Worm (Caenorhabditis elegans) whole organism, late embryonic: ENCODE results near the gene srw-6.

Experiments used
- F13H6.1 ChIP-seq: sonication (generic microtip); optimal IDR thresholded peaks from 2 replicates; lab custom pipeline; 2016; ENCODE audit warnings: missing genetic modification characterization, missing compliant biosample characterization
- Y22D7AL.16 ChIP-seq: sonication (generic microtip); optimal IDR thresholded peaks from 2 replicates; lab custom pipeline; 2016; ENCODE audit warnings: missing genetic modification characterization, missing compliant biosample characterization
- ceh-9 ChIP-seq: sonication (generic microtip); optimal IDR thresholded peaks from 2 replicates; lab custom pipeline; 2016; ENCODE audit warnings: mild to moderate bottlenecking, missing genetic modification characterization, inconsistent platforms, missing compliant biosample characterization
- che-1 ChIP-seq: sonication (generic microtip); optimal IDR thresholded peaks from 2 replicates; lab custom pipeline; 2016; ENCODE audit warnings: mild to moderate bottlenecking, missing genetic modification characterization, missing compliant biosample characterization
- lim-6 ChIP-seq: sonication (generic microtip); optimal IDR thresholded peaks from 2 replicates; lab custom pipeline; 2016; ENCODE audit warnings: missing genetic modification characterization, missing compliant biosample characterization
- madf-2 ChIP-seq: sonication (generic microtip); optimal IDR thresholded peaks from 2 replicates; lab custom pipeline; 2017; ENCODE audit warnings: missing genetic modification characterization, missing compliant biosample characterization
- nfya-1 ChIP-seq: sonication (generic microtip); optimal IDR thresholded peaks from 2 replicates; lab custom pipeline; 2017; ENCODE audit warnings: missing genetic modification characterization, mild to moderate bottlenecking, missing compliant biosample characterization, antibody characterized with exemption, moderate library complexity
- nhr-232 ChIP-seq: sonication (generic microtip); optimal IDR thresholded peaks from 2 replicates; lab custom pipeline; 2016; ENCODE audit warnings: missing genetic modification characterization, missing compliant biosample characterization
- pag-3 ChIP-seq: sonication (generic microtip); optimal IDR thresholded peaks from 2 replicates; lab custom pipeline; 2016; ENCODE audit warnings: missing compliant biosample characterization, missing genetic modification characterization, borderline replicate concordance
- sox-2 ChIP-seq: fragments of 200-800 bp; sonication (Bioruptor generic); IDR thresholded peaks from 2 replicates; pipeline ENCODE4 v1.3.6; 2022; ENCODE audit warnings: missing genetic modification reagents, missing genetic modification characterization, missing compliant biosample characterization
- tbx-2 ChIP-seq: sonication (generic microtip); optimal IDR thresholded peaks from 2 replicates; lab custom pipeline; 2016; ENCODE audit warnings: missing genetic modification characterization, missing compliant biosample characterization
- tbx-7 ChIP-seq: sonication (generic microtip); optimal IDR thresholded peaks from 2 replicates; lab custom pipeline; 2016; ENCODE audit warnings: missing genotype, missing genetic modification characterization, missing compliant biosample characterization
- unc-55 ChIP-seq: sonication (generic microtip); optimal IDR thresholded peaks from 2 replicates; lab custom pipeline; 2017; ENCODE audit warnings: missing biosample characterization, missing genetic modification reagents, missing genetic modification characterization
- zip-5 ChIP-seq: sonication (generic microtip); optimal IDR thresholded peaks from 2 replicates; lab custom pipeline; 2016; ENCODE audit warnings: missing genetic modification characterization, missing compliant biosample characterization

DNA sequence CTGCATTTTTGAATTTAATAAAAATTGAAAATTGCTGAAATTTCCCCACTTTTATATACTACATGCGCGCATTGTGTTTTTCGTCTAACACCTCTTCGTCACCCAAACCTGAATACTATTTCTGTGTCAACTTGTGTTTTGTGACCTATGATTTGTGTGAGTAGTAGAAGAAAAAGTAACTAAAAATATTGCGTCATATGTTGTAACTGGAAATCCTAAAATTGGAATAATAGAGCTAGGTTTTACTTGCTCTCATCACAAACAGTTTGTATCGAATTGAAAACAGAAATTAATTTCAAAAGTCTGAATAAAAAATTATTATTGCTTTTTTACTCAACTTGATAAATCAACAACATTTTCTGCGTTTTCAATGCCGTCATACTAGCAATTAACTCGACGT, 2.9 kb upstream of the srw-6 start, which contains the start of gene R08F11.4:
- TF ChIP-seq pag-3 (tag; lab: Kevin White, UChicago) (no peak), Y22D7AL.16 (no peak), F13H6.1 (tag; lab: Kevin White, UChicago) (no peak), sox-2 (GFP tag; lab: Robert Waterston, UW) (no peak), lim-6 (tag; lab: Kevin White, UChicago) (no peak), nfya-1 (no peak), zip-5 (tag; lab: Kevin White, UChicago) (no peak), nhr-232 (tag; lab: Kevin White, UChicago) (no peak), ceh-9 (tag; lab: Kevin White, UChicago) (no peak), madf-2 (tag; lab: Kevin White, UChicago) (no peak), che-1 (tag; lab: Kevin White, UChicago) (no peak), tbx-7 (tag; lab: Kevin White, UChicago) (no peak), tbx-2 (no peak), unc-55 (GFP tag; lab: Kevin White, UChicago) (no peak)
